Fruit fly (Drosophila melanogaster) whole organism, embryonic: ENCODE measurements around the gene Polr1D.

Experiments
- Atf3 ChIP-seq: fragments of 200-800 bp; sonication (Bioruptor generic); optimal IDR thresholded peaks from 3 replicates; lab custom pipeline; 2016; ENCODE audit warnings: missing biosample characterization, missing genetic modification characterization
- Awh ChIP-seq: fragments of 200-800 bp; sonication (Bioruptor generic); IDR thresholded peaks from 2 replicates; pipeline ENCODE4, ENCODE4 v1.3.6; 2022; ENCODE audit warnings: missing biosample characterization, missing genetic modification characterization
- Bgb ChIP-seq: fragments of 200-800 bp; sonication (Bioruptor generic); IDR thresholded peaks from 2 replicates; pipeline ENCODE4 v1.3.6; 2022; ENCODE audit warnings: missing biosample characterization, missing genetic modification characterization; ENCODE audit not compliant: partially characterized antibody
- BtbVII ChIP-seq: fragments of 200-800 bp; sonication (Bioruptor generic); optimal IDR thresholded peaks from 3 replicates; lab custom pipeline; 2017; ENCODE audit warnings: missing biosample characterization, mild to moderate bottlenecking, missing genetic modification characterization
- CG10565 ChIP-seq: fragments of 200-800 bp; sonication (Bioruptor generic); optimal IDR thresholded peaks from 3 replicates; lab custom pipeline; 2016; ENCODE audit warnings: missing biosample characterization, mild to moderate bottlenecking, missing genetic modification characterization
- CG10979 ChIP-seq: fragments of 200-800 bp; sonication (Bioruptor generic); optimal IDR thresholded peaks from 2 replicates; lab custom pipeline; 2018; ENCODE audit warnings: missing biosample characterization, mild to moderate bottlenecking, missing genetic modification characterization, moderate library complexity
- CG11398 ChIP-seq: fragments of 200-800 bp; sonication (Bioruptor generic); optimal IDR thresholded peaks from 2 replicates; lab custom pipeline; 2016; ENCODE audit warnings: missing biosample characterization, missing genetic modification characterization
- CG13287 ChIP-seq: fragments of 200-800 bp; sonication (Bioruptor generic); IDR thresholded peaks from 2 replicates; pipeline ENCODE4 v1.3.6; 2022; ENCODE audit warnings: missing biosample characterization, missing genetic modification characterization; ENCODE audit not compliant: partially characterized antibody
- CG14014 ChIP-seq: fragments of 200-800 bp; sonication (Bioruptor generic); IDR thresholded peaks from 2 replicates; pipeline ENCODE4 v1.3.6; 2022; ENCODE audit warnings: missing biosample characterization, missing genetic modification characterization
- CG16863 ChIP-seq: fragments of 200-800 bp; sonication (Bioruptor generic); optimal IDR thresholded peaks from 3 replicates; lab custom pipeline; 2016; ENCODE audit warnings: missing biosample characterization, missing genetic modification characterization
- CG17186 ChIP-seq: fragments of 200-800 bp; sonication (Bioruptor generic); optimal IDR thresholded peaks from 3 replicates; lab custom pipeline; 2017; ENCODE audit warnings: missing biosample characterization, missing genetic modification reagents, missing genetic modification characterization
- CG18011 ChIP-seq: fragments of 200-800 bp; sonication (Bioruptor generic); optimal IDR thresholded peaks from 2 replicates; lab custom pipeline; 2017; ENCODE audit warnings: missing biosample characterization, missing genetic modification characterization, mild to moderate bottlenecking, moderate library complexity, missing genotype
- CG2712 ChIP-seq: fragments of 200-800 bp; optimal IDR thresholded peaks from 3 replicates; lab custom pipeline; 2019; ENCODE audit warnings: missing biosample characterization, mild to moderate bottlenecking, missing genetic modification characterization, moderate library complexity
- CG30020 ChIP-seq: fragments of 200-800 bp; optimal IDR thresholded peaks from 2 replicates; lab custom pipeline; 2019; ENCODE audit warnings: missing biosample characterization, mild to moderate bottlenecking, missing genetic modification characterization, moderate library complexity
- CG33213 ChIP-seq: fragments of 200-800 bp; sonication (Bioruptor generic); optimal IDR thresholded peaks from 3 replicates; lab custom pipeline; 2016; ENCODE audit warnings: missing biosample characterization, missing genetic modification characterization
- CG34376 ChIP-seq: fragments of 200-800 bp; sonication (Bioruptor generic); optimal IDR thresholded peaks from 2 replicates; lab custom pipeline; 2018; ENCODE audit warnings: missing biosample characterization, mild to moderate bottlenecking, missing genetic modification characterization
- CG3847 ChIP-seq: fragments of 200-800 bp; sonication (Bioruptor generic); IDR thresholded peaks from 2 replicates; pipeline ENCODE4 v1.3.6; 2022; ENCODE audit warnings: missing biosample characterization, missing genetic modification characterization
- CG3995 ChIP-seq: fragments of 200-800 bp; sonication (Bioruptor generic); optimal IDR thresholded peaks from 3 replicates; lab custom pipeline; 2016; ENCODE audit warnings: missing biosample characterization, missing genetic modification characterization
- CG8388 ChIP-seq: fragments of 200-800 bp; sonication (Bioruptor generic); optimal IDR thresholded peaks from 2 replicates; lab custom pipeline; 2019; ENCODE audit warnings: missing biosample characterization, mild to moderate bottlenecking, missing genetic modification characterization, moderate library complexity
- CG9817 ChIP-seq: fragments of 200-800 bp; sonication (Bioruptor generic); optimal IDR thresholded peaks from 2 replicates; lab custom pipeline; 2018; ENCODE audit warnings: missing biosample characterization, mild to moderate bottlenecking, missing genetic modification characterization, moderate library complexity
- Doc2 ChIP-seq: fragments of 200-800 bp; sonication (Bioruptor generic); IDR thresholded peaks from 2 replicates; pipeline ENCODE4 v1.3.6; 2022; ENCODE audit warnings: missing biosample characterization, missing genetic modification characterization
- Dref ChIP-seq: fragments of 200-800 bp; sonication (Bioruptor generic); IDR thresholded peaks from 2 replicates; pipeline ENCODE4 v1.3.6; 2022; ENCODE audit warnings: missing biosample characterization, missing genetic modification characterization
- Fer3 ChIP-seq: fragments of 200-800 bp; sonication (Bioruptor generic); optimal IDR thresholded peaks from 2 replicates; lab custom pipeline; 2018; ENCODE audit warnings: missing biosample characterization, mild to moderate bottlenecking, missing genetic modification characterization, moderate library complexity
- Hand ChIP-seq: fragments of 200-800 bp; sonication (Bioruptor generic); optimal IDR thresholded peaks from 2 replicates; lab custom pipeline; 2017; ENCODE audit warnings: mild to moderate bottlenecking, missing biosample characterization, missing genetic modification reagents, missing genetic modification characterization
- MESR4 ChIP-seq: fragments of 200-800 bp; sonication (Bioruptor generic); optimal IDR thresholded peaks from 2 replicates; lab custom pipeline; 2018; ENCODE audit warnings: missing biosample characterization, mild to moderate bottlenecking, missing genetic modification characterization, moderate library complexity
- Myb ChIP-seq: fragments of 200-800 bp; sonication (Bioruptor generic); optimal IDR thresholded peaks from 2 replicates; lab custom pipeline; 2016; ENCODE audit warnings: missing biosample characterization, missing genetic modification characterization
- Ptx1 ChIP-seq: fragments of 200-800 bp; sonication (Bioruptor generic); IDR thresholded peaks from 2 replicates; pipeline ENCODE4 v1.3.6; 2022; ENCODE audit warnings: missing biosample characterization, missing genetic modification characterization
- Sox100B ChIP-seq: fragments of 200-800 bp; sonication (Bioruptor generic); optimal IDR thresholded peaks from 3 replicates; lab custom pipeline; 2018; ENCODE audit warnings: missing biosample characterization, mild to moderate bottlenecking, missing genetic modification characterization
- Sry-δ ChIP-seq: fragments of 200-800 bp; sonication (Bioruptor generic); optimal IDR thresholded peaks from 2 replicates; lab custom pipeline; 2016; ENCODE audit warnings: missing biosample characterization, missing genetic modification characterization
- ab ChIP-seq: fragments of 200-800 bp; sonication (Bioruptor generic); optimal IDR thresholded peaks from 2 replicates; lab custom pipeline; 2016; ENCODE audit warnings: missing biosample characterization, missing genetic modification characterization
- ac ChIP-seq: fragments of 200-800 bp; sonication (Bioruptor generic); optimal IDR thresholded peaks from 3 replicates; lab custom pipeline; 2017; ENCODE audit warnings: missing biosample characterization, mild to moderate bottlenecking, missing genetic modification characterization
- bbx ChIP-seq: fragments of 200-800 bp; sonication (Bioruptor generic); IDR thresholded peaks from 2 replicates; pipeline ENCODE4 v1.3.6; 2022; ENCODE audit warnings: missing biosample characterization, missing genetic modification characterization; ENCODE audit not compliant: partially characterized antibody
- bcd ChIP-seq: fragments of 200-800 bp; sonication (Bioruptor generic); optimal IDR thresholded peaks from 2 replicates; lab custom pipeline; 2017; ENCODE audit warnings: missing biosample characterization, mild to moderate bottlenecking, missing genetic modification characterization
- cato ChIP-seq: fragments of 200-800 bp; sonication (Bioruptor generic); optimal IDR thresholded peaks from 2 replicates; lab custom pipeline; 2016; ENCODE audit warnings: missing biosample characterization, missing genetic modification characterization, borderline replicate concordance
- crp ChIP-seq, 2 experiments: fragments of 200-800 bp; sonication (Bioruptor generic); optimal IDR thresholded peaks; 2 replicates in 1 of 2; 3 replicates in 1 of 2; lab custom pipeline; 2017; ENCODE audit warnings: missing biosample characterization in 2 of 2, missing genetic modification characterization in 2 of 2, mild to moderate bottlenecking in 1 of 2, moderate library complexity in 1 of 2
- dmrt99B ChIP-seq: fragments of 200-800 bp; sonication (Bioruptor generic); optimal IDR thresholded peaks from 2 replicates; lab custom pipeline; 2018; ENCODE audit warnings: missing biosample characterization, mild to moderate bottlenecking, missing genetic modification characterization, moderate library complexity
- emc ChIP-seq: fragments of 200-800 bp; sonication (Bioruptor generic); optimal IDR thresholded peaks from 2 replicates; lab custom pipeline; 2016; ENCODE audit warnings: missing biosample characterization, missing genetic modification characterization
- esg ChIP-seq: fragments of 200-800 bp; sonication (Bioruptor generic); conservative IDR thresholded peaks from 2 replicates; pipeline ENCODE4 v1.3.6; 2022; ENCODE audit warnings: missing biosample characterization, missing genetic modification characterization
- fu2 ChIP-seq: fragments of 200-800 bp; sonication (Bioruptor generic); optimal IDR thresholded peaks from 2 replicates; lab custom pipeline; 2016; ENCODE audit warnings: missing biosample characterization, missing genetic modification characterization
- gcm2 ChIP-seq: fragments of 200-800 bp; sonication (Bioruptor generic); optimal IDR thresholded peaks from 2 replicates; lab custom pipeline; 2016; ENCODE audit warnings: missing biosample characterization, missing genetic modification characterization
- inv ChIP-seq: fragments of 200-800 bp; sonication (Bioruptor generic); IDR thresholded peaks from 2 replicates; pipeline ENCODE4 v1.3.6; 2022; ENCODE audit warnings: missing biosample characterization, missing genetic modification characterization; ENCODE audit not compliant: partially characterized antibody
- mld ChIP-seq: fragments of 200-800 bp; sonication (Bioruptor generic); IDR thresholded peaks from 3 replicates; pipeline ENCODE4 v1.3.6; 2022; ENCODE audit warnings: missing biosample characterization, missing genetic modification characterization; ENCODE audit not compliant: partially characterized antibody
- peb ChIP-seq: fragments of 200-800 bp; sonication (Bioruptor generic); IDR thresholded peaks from 2 replicates; pipeline ENCODE4 v1.3.6; 2022; ENCODE audit warnings: missing biosample characterization, missing genetic modification characterization
- ro ChIP-seq: fragments of 200-800 bp; sonication (Bioruptor generic); IDR thresholded peaks from 2 replicates; pipeline ENCODE4 v1.3.6; 2022; ENCODE audit warnings: missing biosample characterization, missing genetic modification characterization
- shn ChIP-seq: fragments of 200-800 bp; sonication (Bioruptor generic); optimal IDR thresholded peaks from 3 replicates; lab custom pipeline; 2016; ENCODE audit warnings: missing biosample characterization, missing genetic modification characterization
- slou ChIP-seq: fragments of 200-800 bp; sonication (Bioruptor generic); optimal IDR thresholded peaks from 3 replicates; lab custom pipeline; 2016; ENCODE audit warnings: missing biosample characterization, missing genetic modification characterization
- tgo ChIP-seq: fragments of 200-800 bp; sonication (Bioruptor generic); IDR thresholded peaks from 3 replicates; pipeline ENCODE4 v1.3.6; 2022; ENCODE audit warnings: missing biosample characterization, missing genetic modification characterization
- tna ChIP-seq: fragments of 200-800 bp; sonication (Bioruptor generic); IDR thresholded peaks from 2 replicates; pipeline ENCODE4 v1.3.6; 2022; ENCODE audit warnings: missing biosample characterization, missing genetic modification characterization; ENCODE audit not compliant: partially characterized antibody
- twi ChIP-seq: fragments of 200-800 bp; optimal IDR thresholded peaks from 2 replicates; lab custom pipeline; 2019; ENCODE audit warnings: missing biosample characterization, mild to moderate bottlenecking, missing genetic modification characterization, moderate library complexity
- unpg ChIP-seq: fragments of 200-800 bp; sonication (Bioruptor generic); optimal IDR thresholded peaks from 3 replicates; lab custom pipeline; 2018; ENCODE audit warnings: missing biosample characterization, mild to moderate bottlenecking, missing genetic modification characterization, moderate library complexity
- zen2 ChIP-seq: fragments of 200-800 bp; sonication (Bioruptor generic); IDR thresholded peaks from 3 replicates; pipeline ENCODE4 v1.3.6; 2022; ENCODE audit warnings: missing biosample characterization, missing genetic modification characterization; ENCODE audit not compliant: partially characterized antibody

The Polr1D gene

DNA sequence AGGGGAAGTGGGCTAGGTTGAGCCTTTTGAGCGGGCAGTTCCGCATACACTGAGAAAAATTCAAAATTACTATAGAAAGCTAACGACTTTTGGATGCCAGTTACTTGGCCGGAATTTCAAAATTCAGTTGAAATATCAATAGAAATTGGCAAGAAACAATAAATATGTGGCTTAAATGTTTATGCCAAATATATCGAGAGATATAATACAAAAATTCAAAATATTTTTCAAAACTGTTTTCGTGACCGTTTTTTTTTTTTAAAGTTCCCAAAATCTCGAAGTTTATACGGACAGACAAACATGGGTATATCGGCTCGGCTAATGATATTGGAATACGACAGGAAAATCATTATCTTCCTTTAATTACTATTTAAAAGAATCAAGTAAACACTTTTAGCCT, 14.0 kb downstream of the Polr1D start:
- TF ChIP-seq shn (no peak), Atf3 (GFP tag; lab: Kevin White, UChicago) (no peak), CG11398 (GFP tag; lab: Kevin White, UChicago) (no peak), CG16863 (GFP tag; lab: Kevin White, UChicago) (no peak), CG10565 (no peak), CG33213 (GFP tag; lab: Kevin White, UChicago) (no peak), MESR4 (GFP tag; lab: Kevin White, UChicago) (no peak), ac (no peak), Dref (GFP tag; lab: Robert Waterston, UW) (no peak), gcm2 (no peak), CG2712 (peak; percentile 27), tna (GFP tag; lab: Robert Waterston, UW) (no peak), mld (GFP tag; lab: Robert Waterston, UW) (no peak), fu2 (no peak), Sry-δ (GFP tag; lab: Kevin White, UChicago) (no peak), unpg (GFP tag; lab: Kevin White, UChicago) (peak; percentile 24), CG9817 (tag; lab: Kevin White, UChicago) (no peak), ro (no peak), Hand (GFP tag; lab: Kevin White, UChicago) (peak; percentile 25), CG13287 (GFP tag; lab: Robert Waterston, UW) (no peak), CG30020 (tag; lab: Kevin White, UChicago) (no peak), Sox100B (GFP tag; lab: Kevin White, UChicago) (no peak), bcd (GFP tag; lab: Kevin White, UChicago) (peak; percentile 51), esg (GFP tag; lab: Robert Waterston, UW) (peak; percentile 40; the same call in 1 of the 2 replicates), CG3847 (GFP tag; lab: Robert Waterston, UW) (no peak), CG10979 (tag; lab: Kevin White, UChicago) (peak; percentile 29), slou (no peak), CG34376 (GFP tag; lab: Kevin White, UChicago) (no peak), crp (GFP tag; optimal IDR thresholded peaks at IDR 0.05; lab: Kevin White, UChicago) (no peak), emc (no peak), Ptx1 (GFP tag; lab: Robert Waterston, UW) (peak; percentile 29; the same call in 1 of the 2 replicates), ab (GFP tag; lab: Kevin White, UChicago) (no peak), CG3995 (GFP tag; lab: Kevin White, UChicago) (no peak), inv (GFP tag; lab: Robert Waterston, UW) (no peak), Awh (GFP tag; lab: Robert Waterston, UW) (no peak), tgo (peak; percentile 23; the same call in 1 of the 3 replicates), cato (no peak), dmrt99B (tag; lab: Kevin White, UChicago) (peak; percentile 60), CG8388 (peak; percentile 20), zen2 (GFP tag; lab: Robert Waterston, UW) (no peak), twi (no peak), Myb (GFP tag; lab: Kevin White, UChicago) (peak; percentile 23), peb (GFP tag; lab: Robert Waterston, UW) (no peak), Fer3 (tag; lab: Kevin White, UChicago) (peak; percentile 42), Bgb (GFP tag; lab: Robert Waterston, UW) (no peak), Doc2 (GFP tag; lab: Robert Waterston, UW) (no peak), CG18011 (GFP tag; lab: Kevin White, UChicago) (no peak), bbx (no peak), CG14014 (GFP tag; lab: Robert Waterston, UW) (no peak), CG17186 (no peak), BtbVII (GFP tag; lab: Kevin White, UChicago) (peak; percentile 52)
